Worm (Caenorhabditis elegans) whole organism, late embryonic: ENCODE data around the gene R52.4.

Source experiments
- Y22D7AL.16 ChIP-seq: sonication (generic microtip); optimal IDR thresholded peaks from 2 replicates; lab custom pipeline; 2016; ENCODE audit warnings: missing genetic modification characterization, missing compliant biosample characterization
- ama-1 ChIP-seq: fragments of 150-350 bp; optimal IDR thresholded peaks from 2 replicates; lab custom pipeline; 2014
- ceh-14 ChIP-seq: sonication (generic microtip); optimal IDR thresholded peaks from 2 replicates; lab custom pipeline; 2016; ENCODE audit warnings: missing genotype, missing genetic modification characterization, missing compliant biosample characterization
- ceh-18 ChIP-seq: sonication (generic microtip); optimal IDR thresholded peaks from 2 replicates; lab custom pipeline; 2016; ENCODE audit warnings: missing genetic modification characterization, missing compliant biosample characterization
- ceh-2 ChIP-seq: sonication (generic microtip); optimal IDR thresholded peaks from 2 replicates; lab custom pipeline; 2016; ENCODE audit warnings: missing genotype, missing genetic modification characterization, missing compliant biosample characterization
- ceh-22 ChIP-seq: sonication (generic microtip); optimal IDR thresholded peaks from 2 replicates; lab custom pipeline; 2017; ENCODE audit warnings: missing biosample characterization, missing genetic modification characterization
- ceh-24 ChIP-seq: sonication (generic microtip); optimal IDR thresholded peaks from 2 replicates; lab custom pipeline; 2016; ENCODE audit warnings: mild to moderate bottlenecking, missing genetic modification characterization, missing compliant biosample characterization
- ceh-30 ChIP-seq: fragments of 150-350 bp; optimal IDR thresholded peaks from 2 replicates; lab custom pipeline; 2014; ENCODE audit warnings: missing biosample characterization, missing genetic modification characterization
- ceh-34 ChIP-seq: sonication (generic microtip); optimal IDR thresholded peaks from 2 replicates; lab custom pipeline; 2016; ENCODE audit warnings: mild to moderate bottlenecking, missing genetic modification characterization, missing compliant biosample characterization
- ceh-48 ChIP-seq: sonication (generic microtip); optimal IDR thresholded peaks from 2 replicates; lab custom pipeline; 2016; ENCODE audit warnings: missing genetic modification characterization, inconsistent platforms, missing compliant biosample characterization
- ceh-9 ChIP-seq: sonication (generic microtip); optimal IDR thresholded peaks from 2 replicates; lab custom pipeline; 2016; ENCODE audit warnings: mild to moderate bottlenecking, missing genetic modification characterization, inconsistent platforms, missing compliant biosample characterization
- che-1 ChIP-seq: sonication (generic microtip); optimal IDR thresholded peaks from 2 replicates; lab custom pipeline; 2016; ENCODE audit warnings: mild to moderate bottlenecking, missing genetic modification characterization, missing compliant biosample characterization
- dmd-4 ChIP-seq: sonication (generic microtip); optimal IDR thresholded peaks from 2 replicates; lab custom pipeline; 2016; ENCODE audit warnings: borderline replicate concordance, missing genetic modification characterization, missing compliant biosample characterization
- elt-2 ChIP-seq: sonication (generic microtip); optimal IDR thresholded peaks from 2 replicates; lab custom pipeline; 2016; ENCODE audit warnings: missing genetic modification reagents, missing genetic modification characterization, missing compliant biosample characterization
- fax-1 ChIP-seq: sonication (generic microtip); optimal IDR thresholded peaks from 2 replicates; lab custom pipeline; 2016; ENCODE audit warnings: missing genotype, missing genetic modification characterization, missing compliant biosample characterization
- hlh-15 ChIP-seq: sonication (generic microtip); optimal IDR thresholded peaks from 2 replicates; lab custom pipeline; 2016; ENCODE audit warnings: missing genetic modification characterization, missing compliant biosample characterization
- hlh-30 ChIP-seq: sonication (generic microtip); optimal IDR thresholded peaks from 2 replicates; lab custom pipeline; 2017; ENCODE audit warnings: antibody characterized with exemption, missing genetic modification characterization, missing compliant biosample characterization; ENCODE audit not compliant: insufficient read depth
- lim-6 ChIP-seq: sonication (generic microtip); optimal IDR thresholded peaks from 2 replicates; lab custom pipeline; 2016; ENCODE audit warnings: missing genetic modification characterization, missing compliant biosample characterization
- madf-2 ChIP-seq: sonication (generic microtip); optimal IDR thresholded peaks from 2 replicates; lab custom pipeline; 2017; ENCODE audit warnings: missing genetic modification characterization, missing compliant biosample characterization
- mec-3 ChIP-seq: sonication (generic microtip); optimal IDR thresholded peaks from 2 replicates; lab custom pipeline; 2016; ENCODE audit warnings: borderline replicate concordance, missing genetic modification characterization, missing compliant biosample characterization
- nfya-1 ChIP-seq: sonication (generic microtip); optimal IDR thresholded peaks from 2 replicates; lab custom pipeline; 2017; ENCODE audit warnings: missing genetic modification characterization, mild to moderate bottlenecking, missing compliant biosample characterization, antibody characterized with exemption, moderate library complexity
- nhr-11 ChIP-seq: fragments of 150-350 bp; optimal IDR thresholded peaks from 2 replicates; lab custom pipeline; 2014; ENCODE audit warnings: missing biosample characterization, missing genetic modification characterization
- nhr-232 ChIP-seq: sonication (generic microtip); optimal IDR thresholded peaks from 2 replicates; lab custom pipeline; 2016; ENCODE audit warnings: missing genetic modification characterization, missing compliant biosample characterization
- npax-4 ChIP-seq: sonication (generic microtip); optimal IDR thresholded peaks from 2 replicates; lab custom pipeline; 2016; ENCODE audit warnings: missing genetic modification characterization, missing compliant biosample characterization
- odd-2 ChIP-seq: sonication (generic microtip); optimal IDR thresholded peaks from 2 replicates; lab custom pipeline; 2017; ENCODE audit warnings: antibody characterized with exemption, mild to moderate bottlenecking, missing genetic modification characterization, missing compliant biosample characterization
- pat-9 ChIP-seq: fragments of 200-800 bp; sonication (Bioruptor generic); optimal IDR thresholded peaks from 2 replicates; lab custom pipeline; 2018; ENCODE audit warnings: mild to moderate bottlenecking, missing genetic modification characterization, moderate library complexity, missing compliant biosample characterization
- pha-2 ChIP-seq: sonication (generic microtip); optimal IDR thresholded peaks from 2 replicates; lab custom pipeline; 2017; ENCODE audit warnings: mild to moderate bottlenecking, missing genetic modification characterization, missing compliant biosample characterization
- pqm-1 ChIP-seq: sonication (generic microtip); optimal IDR thresholded peaks from 2 replicates; lab custom pipeline; 2016; ENCODE audit warnings: missing genetic modification characterization, missing compliant biosample characterization
- ref-2 ChIP-seq: sonication (generic microtip); optimal IDR thresholded peaks from 2 replicates; lab custom pipeline; 2016; ENCODE audit warnings: missing genetic modification characterization, missing compliant biosample characterization
- rnt-1 ChIP-seq: sonication (generic microtip); optimal IDR thresholded peaks from 2 replicates; lab custom pipeline; 2016; ENCODE audit warnings: missing genetic modification characterization, missing compliant biosample characterization
- sdc-2 ChIP-seq: sonication (generic microtip); optimal IDR thresholded peaks from 2 replicates; lab custom pipeline; 2016; ENCODE audit warnings: missing genotype, missing genetic modification characterization, missing compliant biosample characterization
- syd-9 ChIP-seq: sonication (generic microtip); optimal IDR thresholded peaks from 2 replicates; lab custom pipeline; 2016; ENCODE audit warnings: mild to moderate bottlenecking, missing genetic modification characterization, moderate library complexity, missing compliant biosample characterization
- ttx-3 ChIP-seq: sonication (generic microtip); optimal IDR thresholded peaks from 2 replicates; lab custom pipeline; 2016; ENCODE audit warnings: missing genetic modification reagents, missing genetic modification characterization, missing compliant biosample characterization
- unc-42 ChIP-seq: sonication (generic microtip); optimal IDR thresholded peaks from 2 replicates; lab custom pipeline; 2016; ENCODE audit warnings: missing genotype, missing genetic modification characterization, missing compliant biosample characterization
- unc-55 ChIP-seq: sonication (generic microtip); optimal IDR thresholded peaks from 2 replicates; lab custom pipeline; 2017; ENCODE audit warnings: missing biosample characterization, missing genetic modification reagents, missing genetic modification characterization
- zip-5 ChIP-seq: sonication (generic microtip); optimal IDR thresholded peaks from 2 replicates; lab custom pipeline; 2016; ENCODE audit warnings: missing genetic modification characterization, missing compliant biosample characterization
- ztf-16 ChIP-seq: sonication (generic microtip); optimal IDR thresholded peaks from 2 replicates; lab custom pipeline; 2017; ENCODE audit warnings: missing genetic modification characterization, missing compliant biosample characterization

The R52.4 gene

DNA sequence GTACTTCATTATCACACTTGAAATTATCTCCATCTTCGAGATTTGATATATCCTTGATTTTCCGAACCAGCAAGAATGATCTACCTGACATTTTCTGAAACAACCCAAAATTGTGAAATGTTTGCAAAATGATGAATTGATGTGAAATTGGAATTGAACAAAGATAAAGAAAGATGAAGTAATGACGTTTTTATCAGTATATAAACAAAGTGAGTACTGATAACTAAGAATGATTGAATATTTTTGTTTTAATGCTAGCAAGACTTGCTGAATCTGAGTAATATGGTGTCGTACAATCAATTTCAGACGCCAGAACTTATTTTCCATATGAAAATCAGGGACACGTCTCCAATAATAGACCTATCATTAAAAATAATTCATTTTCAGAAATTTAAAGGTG, 13.9 kb upstream of the R52.4 start, which contains the start of gene math-37:
Gene math-37 (minus strand): TSS at position 101 of the 400 bp plus-strand sequence.
- no peak for TF ChIP-seq sdc-2 (tag; lab: Kevin White, UChicago)
- no peak for TF ChIP-seq hlh-15
- TF ChIP-seq ceh-24 (tag; lab: Kevin White, UChicago) = no peak
- TF ChIP-seq ceh-14 (tag; lab: Kevin White, UChicago) = no peak
- TF ChIP-seq ztf-16 (tag; lab: Kevin White, UChicago) = no peak
- no peak for TF ChIP-seq zip-5 (tag; lab: Kevin White, UChicago)
- no peak for TF ChIP-seq ceh-9 (tag; lab: Kevin White, UChicago)

DNA sequence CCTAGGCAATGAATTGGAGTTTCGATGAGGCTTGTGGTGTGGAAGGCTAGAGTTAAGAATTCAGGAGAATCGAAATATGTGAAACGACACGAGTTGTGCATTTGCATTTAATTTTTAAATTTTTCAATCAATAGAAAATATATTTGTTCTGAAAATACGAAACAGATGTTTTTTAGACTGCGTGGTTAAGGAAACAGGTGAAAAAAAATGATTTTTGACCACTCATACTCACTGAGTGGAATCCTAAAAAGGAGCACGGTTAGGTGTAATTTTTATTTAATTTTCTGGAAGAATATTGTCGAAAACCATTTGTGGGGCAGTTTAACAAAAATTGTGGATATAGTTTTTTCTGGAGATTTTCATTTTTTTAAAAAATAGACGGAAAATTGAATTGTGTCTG, 8.6 kb upstream of the R52.4 start, which contains the start of gene srh-195:
Gene srh-195 (minus strand): TSS at position 101 of the 400 bp plus-strand sequence.
- TF ChIP-seq madf-2 (tag; lab: Kevin White, UChicago) = no peak
- no peak for TF ChIP-seq ceh-30 (tag; lab: Kevin White, UChicago)
- no peak for TF ChIP-seq syd-9 (tag; lab: Kevin White, UChicago)
- no peak for TF ChIP-seq ceh-22 (tag; lab: Kevin White, UChicago)
- TF ChIP-seq ceh-14 (tag; lab: Kevin White, UChicago) = no peak
- TF ChIP-seq pqm-1 (tag; lab: Kevin White, UChicago) = no peak
- no peak for TF ChIP-seq hlh-30 (tag; lab: Kevin White, UChicago)
- no peak for TF ChIP-seq npax-4 (tag; lab: Kevin White, UChicago)
- no peak for TF ChIP-seq che-1 (tag; lab: Kevin White, UChicago)
- TF ChIP-seq rnt-1 = no peak

DNA sequence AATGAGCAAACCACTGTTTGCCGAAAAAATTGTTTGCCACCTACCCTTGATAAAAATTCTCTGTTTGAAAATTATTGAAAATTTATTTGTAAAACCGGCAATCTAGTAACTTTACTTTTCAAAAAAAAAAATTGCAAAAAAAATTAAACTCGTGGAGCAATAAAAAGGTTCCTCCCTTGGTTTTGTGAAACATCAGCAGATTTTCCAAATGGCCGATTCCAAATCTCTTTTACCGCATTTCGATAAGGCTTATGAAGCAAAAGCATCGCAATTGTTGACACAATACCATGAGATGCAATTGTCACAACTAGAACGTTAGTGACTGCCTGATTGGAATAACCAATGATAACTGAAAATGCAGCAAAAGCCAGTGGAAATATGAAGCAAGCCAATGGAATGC, 6.3 kb upstream of the R52.4 start:
- TF ChIP-seq pha-2 (tag; lab: Kevin White, UChicago) (no peak), nfya-1 (tag; lab: Kevin White, UChicago) (no peak), ceh-14 (tag; lab: Kevin White, UChicago) (no peak), ceh-24 (tag; lab: Kevin White, UChicago) (no peak), ceh-34 (tag; lab: Kevin White, UChicago) (no peak)

DNA sequence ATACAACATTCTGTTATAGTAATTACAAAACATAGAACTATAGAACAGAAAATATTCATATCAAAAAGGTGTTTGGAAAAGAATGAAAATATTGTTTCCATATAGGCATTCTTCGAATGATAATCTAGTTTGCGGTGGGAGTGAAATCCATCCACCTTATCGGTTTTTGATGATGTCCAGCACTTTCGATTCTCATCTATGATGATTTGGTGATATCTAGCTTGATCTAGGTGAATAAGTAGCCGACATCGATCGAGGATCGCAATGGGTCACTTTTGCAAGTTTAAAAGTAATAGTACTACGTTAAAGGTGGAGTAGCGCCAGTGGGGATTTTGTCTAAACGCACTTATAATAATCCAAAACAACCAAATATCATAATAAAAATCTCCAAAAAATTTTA, 4.8 kb upstream of the R52.4 start, which contains the start of gene R52.6:
Gene R52.6 (minus strand): TSS at position 101 of the 400 bp plus-strand sequence.
- TF ChIP-seq unc-55 (GFP tag; lab: Kevin White, UChicago) (no peak), npax-4 (tag; lab: Kevin White, UChicago) (no peak), elt-2 (tag; lab: Kevin White, UChicago) (no peak), nhr-232 (tag; lab: Kevin White, UChicago) (no peak), fax-1 (tag; lab: Kevin White, UChicago) (no peak), ref-2 (tag; lab: Kevin White, UChicago) (no peak), nhr-11 (tag; lab: Kevin White, UChicago) (no peak), unc-42 (tag; lab: Kevin White, UChicago) (no peak)

DNA sequence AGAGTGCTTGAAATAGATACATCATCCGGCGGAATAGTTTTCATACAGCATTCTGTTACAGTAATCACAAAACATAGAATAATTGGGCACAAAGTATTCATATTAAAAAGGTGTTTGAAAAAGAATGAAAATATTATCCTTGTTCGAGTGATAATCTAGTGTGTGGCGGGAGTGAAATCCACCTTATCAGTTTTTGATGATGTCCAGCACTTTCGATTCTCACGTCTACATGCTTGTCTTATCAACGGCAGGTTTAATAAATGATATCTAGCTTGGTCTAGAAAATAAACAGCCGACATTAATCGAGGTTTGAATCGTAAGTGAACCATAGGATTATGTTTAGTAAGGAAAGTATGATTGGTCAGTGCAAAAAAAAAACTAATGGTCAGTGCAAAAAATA, 1.7 kb upstream of the R52.4 start, which contains the start of gene R52.5:
Gene R52.5 (minus strand): TSS at position 101 of the 400 bp plus-strand sequence.
- TF ChIP-seq odd-2 (tag; lab: Kevin White, UChicago) (no peak), Y22D7AL.16 (tag; lab: Kevin White, UChicago) (no peak), ttx-3 (tag; lab: Kevin White, UChicago) (no peak), ceh-48 (tag; lab: Kevin White, UChicago) (no peak), mec-3 (no peak), pat-9 (tag; lab: Kevin White, UChicago) (no peak), lim-6 (tag; lab: Kevin White, UChicago) (no peak), nhr-11 (tag; lab: Kevin White, UChicago) (no peak), dmd-4 (no peak), nhr-232 (tag; lab: Kevin White, UChicago) (no peak), ceh-24 (tag; lab: Kevin White, UChicago) (no peak), pqm-1 (tag; lab: Kevin White, UChicago) (no peak), ama-1 (lab: Kevin White, UChicago) (no peak), ceh-2 (no peak), ceh-34 (tag; lab: Kevin White, UChicago) (no peak), fax-1 (tag; lab: Kevin White, UChicago) (no peak), ceh-18 (no peak), rnt-1 (no peak)
